Fruit fly (Drosophila melanogaster) whole organism: ENCODE data around the gene rdgA.

Experiments
- Dll ChIP-seq: fragments of >200 bp; optimal IDR thresholded peaks from 2 replicates; lab custom pipeline; 2017
- psq ChIP-seq: fragments of >200 bp; optimal IDR thresholded peaks from 2 replicates; lab custom pipeline; 2017

DNA sequence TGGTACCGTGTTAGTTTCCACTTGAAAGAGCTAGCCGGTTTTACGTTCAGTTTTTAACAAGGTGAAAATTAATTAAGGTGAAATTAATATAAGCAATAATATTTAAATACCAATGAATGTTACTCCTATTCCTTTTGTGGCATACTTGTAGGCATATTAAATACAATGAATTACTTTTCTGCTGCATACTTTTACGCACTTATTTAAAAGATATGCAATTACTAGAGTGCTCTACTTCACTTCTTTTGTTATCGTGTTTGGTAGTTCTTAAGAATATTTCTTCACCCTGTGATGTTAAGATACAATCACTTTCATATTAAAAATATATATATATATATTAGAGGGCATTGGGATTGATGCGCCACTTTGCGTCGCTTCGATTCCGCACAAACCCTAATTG is 5.0 kb downstream of the rdgA start:
- no peak for TF ChIP-seq Dll
- TF ChIP-seq psq, result no peak
